Worm (Caenorhabditis elegans): ENCODE data around the gene H34I24.1.

DNA sequence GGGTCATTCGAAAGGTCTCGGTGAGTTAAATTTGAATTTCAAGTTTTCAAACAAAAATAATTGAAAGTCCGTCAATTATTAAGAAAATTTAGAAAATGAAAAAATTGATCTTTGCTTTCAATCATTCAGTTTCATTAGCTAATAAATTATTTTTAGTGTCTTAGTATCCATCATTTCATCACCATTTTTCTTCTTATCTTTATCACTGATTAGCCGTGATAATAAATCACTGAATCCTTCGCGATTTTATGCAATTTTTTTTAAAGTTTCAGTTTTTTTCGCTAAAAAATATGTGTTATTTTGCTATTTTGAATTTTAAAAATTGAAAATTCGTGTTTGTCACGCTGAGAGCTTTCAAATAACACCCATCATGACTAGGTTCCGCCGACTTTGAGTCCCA lies 22.2 kb downstream of the H34I24.1 start:
- no peak for TF ChIP-seq W03F9.2 (tag; optimal IDR thresholded peaks at IDR 0.05)
- no peak for TF ChIP-seq him-1 (tag; optimal IDR thresholded peaks at IDR 0.05)
- no peak for TF ChIP-seq dao-5 (tag; optimal IDR thresholded peaks at IDR 0.05)

All from whole organism, L4/young adult.